ENCODE assay signal across 2 fruit fly cellular contexts in genomic region chrX:8650631-8651133, dm6.
TF ChIP-seq lines count a peak whose summit lies in the region.

Gene oc, minus strand, starts transcription at chrX:8650681.

TF ChIP-seq in whole organism, embryonic, 481 proteins besides CTCF, POLR2A, EP300 and RAD21 (continued from another document and continues in another):
- TF ChIP-seq dm (GFP tag; optimal IDR thresholded peaks at IDR 0.05; lab: Kevin White, UChicago) (no peak), tio (GFP tag; optimal IDR thresholded peaks at IDR 0.05; lab: Kevin White, UChicago) (no peak), CG14710 (tag; optimal IDR thresholded peaks at IDR 0.05; lab: Kevin White, UChicago) (peak; percentile 10), CG10543 (GFP tag; optimal IDR thresholded peaks at IDR 0.05; lab: Kevin White, UChicago) (peak; percentile 63), da (GFP tag; optimal IDR thresholded peaks at IDR 0.05; lab: Kevin White, UChicago) (peak; percentile 95), fd64A (GFP tag; optimal IDR thresholded peaks at IDR 0.05; lab: Kevin White, UChicago) (no peak), Eip74EF (GFP tag; optimal IDR thresholded peaks at IDR 0.05; lab: Kevin White, UChicago) (no peak), Deaf1 (tag; optimal IDR thresholded peaks at IDR 0.05; lab: Kevin White, UChicago) (peak; percentile 75), CG15269 (tag; optimal IDR thresholded peaks at IDR 0.05; lab: Kevin White, UChicago) (no peak), Stat92E (GFP tag; optimal IDR thresholded peaks at IDR 0.05; lab: Kevin White, UChicago) (no peak), CG8359 (GFP tag; optimal IDR thresholded peaks at IDR 0.05; lab: Kevin White, UChicago; ENCODE audit: borderline replicate concordance) (peak; percentile 12), CG3065 (GFP tag; optimal IDR thresholded peaks at IDR 0.05; lab: Kevin White, UChicago) (peak; percentile 6), Dip2 (GFP tag; IDR thresholded peaks at IDR 0.05; lab: Robert Waterston, UW) (no peak), CG18476 (GFP tag; optimal IDR thresholded peaks at IDR 0.05; lab: Kevin White, UChicago) (no peak), cad (GFP tag; optimal IDR thresholded peaks at IDR 0.05; lab: Kevin White, UChicago) (peak; percentile 23), CG7786 (GFP tag; optimal IDR thresholded peaks at IDR 0.05; lab: Kevin White, UChicago) (no peak), tgo (GFP tag; IDR thresholded peaks at IDR 0.05; lab: Robert Waterston, UW) (no peak), sc (optimal IDR thresholded peaks at IDR 0.05; lab: Kevin White, UChicago) (no peak), sc (GFP tag; optimal IDR thresholded peaks at IDR 0.05; lab: Kevin White, UChicago) (peak; percentile 41), CG8478 (optimal IDR thresholded peaks at IDR 0.05; lab: Kevin White, UChicago) (peak; percentile 100), Tbp (GFP tag; optimal IDR thresholded peaks at IDR 0.05; lab: Kevin White, UChicago) (no peak), CG8388 (GFP tag; optimal IDR thresholded peaks at IDR 0.05; lab: Kevin White, UChicago) (no peak), CG17829 (tag; optimal IDR thresholded peaks at IDR 0.05; lab: Kevin White, UChicago) (peak; percentile 43), Chrac-16 (GFP tag; optimal IDR thresholded peaks at IDR 0.05; lab: Kevin White, UChicago) (no peak), pzg (GFP tag; optimal IDR thresholded peaks at IDR 0.05; lab: Kevin White, UChicago) (no peak), ro (GFP tag; IDR thresholded peaks at IDR 0.05; lab: Robert Waterston, UW) (no peak), Dbx (GFP tag; IDR thresholded peaks at IDR 0.05; lab: Robert Waterston, UW) (no peak), bsh (GFP tag; optimal IDR thresholded peaks at IDR 0.05; lab: Kevin White, UChicago) (peak; percentile 5 to 70), TFAM (GFP tag; optimal IDR thresholded peaks at IDR 0.05; lab: Kevin White, UChicago) (no peak), CG3838 (GFP tag; optimal IDR thresholded peaks at IDR 0.05; lab: Kevin White, UChicago) (no peak), HLH54F (GFP tag; optimal IDR thresholded peaks at IDR 0.05; lab: Kevin White, UChicago) (no peak), dmrt99B (tag; optimal IDR thresholded peaks at IDR 0.05; lab: Kevin White, UChicago) (no peak), Med (GFP tag; lab: Kevin White, UChicago) (no peak), CG17359 (tag; optimal IDR thresholded peaks at IDR 0.05; lab: Kevin White, UChicago) (no peak), az2 (GFP tag; optimal IDR thresholded peaks at IDR 0.05; lab: Kevin White, UChicago) (no peak), CG17912 (GFP tag; optimal IDR thresholded peaks at IDR 0.05; lab: Kevin White, UChicago) (no peak), HLH4C (GFP tag; IDR thresholded peaks at IDR 0.05; lab: Robert Waterston, UW; ENCODE audit: partially characterized antibody) (no peak), CG2678 (tag; optimal IDR thresholded peaks at IDR 0.05; lab: Kevin White, UChicago) (no peak), CG15073 (GFP tag; optimal IDR thresholded peaks at IDR 0.05; lab: Kevin White, UChicago) (no peak), cwo (GFP tag; optimal IDR thresholded peaks at IDR 0.05; lab: Kevin White, UChicago) (no peak), CG10462 (GFP tag; optimal IDR thresholded peaks at IDR 0.05; lab: Kevin White, UChicago) (no peak), Nf-YA (GFP tag; IDR thresholded peaks at IDR 0.05; lab: Robert Waterston, UW) (peak; percentile 76), shn (GFP tag; optimal IDR thresholded peaks at IDR 0.05; lab: Kevin White, UChicago) (no peak), sim (GFP tag; IDR thresholded peaks at IDR 0.05; lab: Robert Waterston, UW) (0 out of 2 replicates have a peak, but pooled peaks have one; percentile 14), CG12219 (GFP tag; optimal IDR thresholded peaks at IDR 0.05; lab: Kevin White, UChicago) (no peak), NK7.1 (GFP tag; optimal IDR thresholded peaks at IDR 0.05; lab: Kevin White, UChicago) (no peak), CG17568 (GFP tag; optimal IDR thresholded peaks at IDR 0.05; lab: Kevin White, UChicago) (no peak), C15 (GFP tag; IDR thresholded peaks at IDR 0.05; lab: Robert Waterston, UW) (no peak), CG7556 (GFP tag; optimal IDR thresholded peaks at IDR 0.05; lab: Kevin White, UChicago) (no peak), BEAF-32 (GFP tag; optimal IDR thresholded peaks at IDR 0.05; lab: Kevin White, UChicago) (no peak), gem (tag; optimal IDR thresholded peaks at IDR 0.05; lab: Kevin White, UChicago) (no peak), Drgx (GFP tag; IDR thresholded peaks at IDR 0.05; lab: Robert Waterston, UW) (peak; percentile 55), exex (tag; optimal IDR thresholded peaks at IDR 0.05; lab: Kevin White, UChicago) (no peak), bcd (GFP tag; optimal IDR thresholded peaks at IDR 0.05; lab: Kevin White, UChicago) (peak; percentile 29), br (optimal IDR thresholded peaks at IDR 0.05; lab: Kevin White, UChicago) (no peak), z (GFP tag; IDR thresholded peaks at IDR 0.05; lab: Robert Waterston, UW) (no peak), CG11247 (GFP tag; IDR thresholded peaks at IDR 0.05; lab: Robert Waterston, UW) (no peak), crp (GFP tag; optimal IDR thresholded peaks at IDR 0.05; lab: Kevin White, UChicago) (peak in 1 of 2 experiments; percentile 36), btn (GFP tag; optimal IDR thresholded peaks at IDR 0.05; lab: Kevin White, UChicago) (no peak), CG10147 (GFP tag; optimal IDR thresholded peaks at IDR 0.05; lab: Kevin White, UChicago) (no peak), chn (GFP tag; optimal IDR thresholded peaks at IDR 0.05; lab: Kevin White, UChicago) (no peak), ken (GFP tag; IDR thresholded peaks at IDR 0.05; lab: Robert Waterston, UW) (no peak), ttk (GFP tag; IDR thresholded peaks at IDR 0.05; lab: Robert Waterston, UW) (no peak), sna (GFP tag; IDR thresholded peaks at IDR 0.05; lab: Robert Waterston, UW; ENCODE audit: partially characterized antibody) (no peak), oc (tag; optimal IDR thresholded peaks at IDR 0.05; lab: Kevin White, UChicago) (peak; percentile 88), gt (GFP tag; IDR thresholded peaks at IDR 0.05; lab: Robert Waterston, UW) (no peak), Bteb2 (GFP tag; optimal IDR thresholded peaks at IDR 0.05; lab: Kevin White, UChicago) (no peak), CG15479 (GFP tag; optimal IDR thresholded peaks at IDR 0.05; lab: Kevin White, UChicago) (peak; percentile 72), Ets97D (GFP tag; optimal IDR thresholded peaks at IDR 0.05; lab: Kevin White, UChicago) (no peak)

TF ChIP-seq in whole organism, prepupa, 60 proteins besides CTCF, POLR2A, EP300 and RAD21 (continued from another document):
- no peak for TF ChIP-seq Sox15 (GFP tag; optimal IDR thresholded peaks at IDR 0.05; lab: Kevin White, UChicago)
- TF ChIP-seq CG6792 (GFP tag; optimal IDR thresholded peaks at IDR 0.05; lab: Kevin White, UChicago) = peak; percentile 38
- TF ChIP-seq CG6854 (GFP tag; optimal IDR thresholded peaks at IDR 0.05; lab: Kevin White, UChicago) = no peak
- TF ChIP-seq Hr39 (GFP tag; optimal IDR thresholded peaks at IDR 0.05; lab: Kevin White, UChicago) = no peak
- peak; percentile 37 for TF ChIP-seq Met (GFP tag; optimal IDR thresholded peaks at IDR 0.05; lab: Kevin White, UChicago)
- TF ChIP-seq CG34406 (GFP tag; optimal IDR thresholded peaks at IDR 0.05; lab: Kevin White, UChicago) = peak; percentile 33
- TF ChIP-seq Gug (GFP tag; IDR thresholded peaks at IDR 0.05; lab: Robert Waterston, UW) = 0 out of 2 replicates have a peak, but pooled peaks have one; percentile 22
- peak; percentile 18 for TF ChIP-seq Ets21C (GFP tag; optimal IDR thresholded peaks at IDR 0.05; lab: Kevin White, UChicago)
- peak; percentile 28 for TF ChIP-seq CG16779 (tag; optimal IDR thresholded peaks at IDR 0.05; lab: Kevin White, UChicago)
- peak; percentile 52; the same call in 1 of the 2 replicates for TF ChIP-seq CG15336 (GFP tag; IDR thresholded peaks at IDR 0.05; lab: Robert Waterston, UW)
- TF ChIP-seq Sox14 (GFP tag; optimal IDR thresholded peaks at IDR 0.05; lab: Kevin White, UChicago) = peak; percentile 46
- TF ChIP-seq lz (GFP tag; optimal IDR thresholded peaks at IDR 0.05; lab: Kevin White, UChicago) = no peak
- TF ChIP-seq fd59A (GFP tag; optimal IDR thresholded peaks at IDR 0.05; lab: Kevin White, UChicago) = peak; percentile 25
- TF ChIP-seq pdm3 (GFP tag; optimal IDR thresholded peaks at IDR 0.05; lab: Kevin White, UChicago) = peak; percentile 57
- 0 out of 2 replicates have a peak, but pooled peaks have one; percentile 16 for TF ChIP-seq CG11294 (GFP tag; IDR thresholded peaks at IDR 0.05; lab: Robert Waterston, UW)
- no peak for TF ChIP-seq dac (GFP tag; optimal IDR thresholded peaks at IDR 0.05; lab: Kevin White, UChicago)
- TF ChIP-seq ss (GFP tag; optimal IDR thresholded peaks at IDR 0.05; lab: Kevin White, UChicago) = peak; percentile 68 to 79
- peak; percentile 41 for TF ChIP-seq CG10669 (GFP tag; optimal IDR thresholded peaks at IDR 0.05; lab: Kevin White, UChicago)
- TF ChIP-seq vri (GFP tag; optimal IDR thresholded peaks at IDR 0.05; lab: Kevin White, UChicago) = peak; percentile 17
- peak; percentile 68; the same call in 2 of the 3 replicates for TF ChIP-seq eg (GFP tag; IDR thresholded peaks at IDR 0.05; lab: Robert Waterston, UW)
- peak; percentile 21 for TF ChIP-seq Eip75B (GFP tag; optimal IDR thresholded peaks at IDR 0.05; lab: Kevin White, UChicago)
- TF ChIP-seq CG3919 (GFP tag; optimal IDR thresholded peaks at IDR 0.05; lab: Kevin White, UChicago) = peak; percentile 50
- TF ChIP-seq Blimp-1 (GFP tag; optimal IDR thresholded peaks at IDR 0.05; lab: Kevin White, UChicago) = no peak
- no peak for TF ChIP-seq CG4318 (GFP tag; optimal IDR thresholded peaks at IDR 0.05; lab: Kevin White, UChicago)
- TF ChIP-seq spab (GFP tag; optimal IDR thresholded peaks at IDR 0.05; lab: Kevin White, UChicago) = peak; percentile 29
- TF ChIP-seq cyc (GFP tag; optimal IDR thresholded peaks at IDR 0.05; lab: Kevin White, UChicago) = no peak
- TF ChIP-seq CG8119 (GFP tag; IDR thresholded peaks at IDR 0.05; lab: Robert Waterston, UW) = peak; percentile 49; the same call in 1 of the 3 replicates
- peak; percentile 86 for TF ChIP-seq CG6163 (GFP tag; IDR thresholded peaks at IDR 0.05; lab: Robert Waterston, UW)
- TF ChIP-seq Hr38 (GFP tag; optimal IDR thresholded peaks at IDR 0.05; lab: Kevin White, UChicago) = no peak
- TF ChIP-seq achi (GFP tag; optimal IDR thresholded peaks at IDR 0.05; lab: Kevin White, UChicago) = peak; percentile 43
- TF ChIP-seq dsx (GFP tag; optimal IDR thresholded peaks at IDR 0.05; lab: Kevin White, UChicago; ENCODE audit: poor library complexity, severe bottlenecking) = peak; percentile 78
- peak; percentile 28 to 49 for TF ChIP-seq salr (GFP tag; optimal IDR thresholded peaks at IDR 0.05; lab: Kevin White, UChicago)
- no peak for TF ChIP-seq Eip93F (GFP tag; optimal IDR thresholded peaks at IDR 0.05; lab: Kevin White, UChicago)
- peak; percentile 43 for TF ChIP-seq CG7368 (GFP tag; optimal IDR thresholded peaks at IDR 0.05; lab: Kevin White, UChicago)
- TF ChIP-seq Eip78C (GFP tag; lab: Kevin White, UChicago) = peak; percentile 70
- peak; percentile 50 for TF ChIP-seq CG1621 (tag; optimal IDR thresholded peaks at IDR 0.05; lab: Kevin White, UChicago)
- no peak for TF ChIP-seq CG11902 (GFP tag; optimal IDR thresholded peaks at IDR 0.05; lab: Kevin White, UChicago)
- peak; percentile 45 for TF ChIP-seq CG11762 (GFP tag; optimal IDR thresholded peaks at IDR 0.05; lab: Kevin White, UChicago; ENCODE audit: insufficient read depth)
TF ChIP-seq in whole organism, prepupa: peak in this region for 42.
